Fruit fly (Drosophila melanogaster) whole organism, embryonic: Measurements from ENCODE around the gene CG17230.

Experiments used
- CG10147 ChIP-seq: fragments of 200-800 bp; sonication (Bioruptor generic); optimal IDR thresholded peaks from 2 replicates; lab custom pipeline; 2019; ENCODE audit warnings: missing biosample characterization, mild to moderate bottlenecking, missing genetic modification characterization, moderate library complexity
- CG1024 ChIP-seq: fragments of 200-800 bp; sonication (Bioruptor generic); IDR thresholded peaks from 2 replicates; pipeline ENCODE4 v1.3.6; 2022; ENCODE audit warnings: missing biosample characterization, missing genetic modification characterization
- CG10959 ChIP-seq: fragments of 200-800 bp; sonication (Bioruptor generic); IDR thresholded peaks from 2 replicates; pipeline ENCODE4 v1.3.6; 2022; ENCODE audit warnings: missing biosample characterization, missing genetic modification characterization
- CG11456 ChIP-seq: fragments of 200-800 bp; sonication (Bioruptor generic); IDR thresholded peaks from 3 replicates; pipeline ENCODE4 v1.3.6; 2022; ENCODE audit warnings: missing biosample characterization, missing genetic modification characterization
- CG11560 ChIP-seq: fragments of 200-800 bp; sonication (Bioruptor generic); IDR thresholded peaks from 3 replicates; pipeline ENCODE4 v1.3.6; 2022; ENCODE audit warnings: missing biosample characterization, missing genetic modification characterization
- CG11696 ChIP-seq: fragments of 200-800 bp; sonication (Bioruptor generic); IDR thresholded peaks from 2 replicates; pipeline ENCODE4 v1.3.6; 2022; ENCODE audit warnings: missing biosample characterization, missing genetic modification characterization
- CG11723 ChIP-seq: fragments of 200-800 bp; sonication (Bioruptor generic); optimal IDR thresholded peaks from 2 replicates; lab custom pipeline; 2017; ENCODE audit warnings: missing biosample characterization, mild to moderate bottlenecking, missing genetic modification characterization
- CG12659 ChIP-seq: fragments of 200-800 bp; sonication (Bioruptor generic); optimal IDR thresholded peaks from 3 replicates; lab custom pipeline; 2017; ENCODE audit warnings: mild to moderate bottlenecking, missing biosample characterization, missing genetic modification reagents, missing genetic modification characterization
- CG13296 ChIP-seq: fragments of 200-800 bp; sonication (Bioruptor generic); optimal IDR thresholded peaks from 3 replicates; lab custom pipeline; 2018; ENCODE audit warnings: missing biosample characterization, mild to moderate bottlenecking, missing genetic modification characterization
- CG13894 ChIP-seq: fragments of 200-800 bp; sonication (Bioruptor generic); optimal IDR thresholded peaks from 3 replicates; lab custom pipeline; 2018; ENCODE audit warnings: missing biosample characterization, mild to moderate bottlenecking, missing genetic modification characterization, moderate library complexity
- CG15601 ChIP-seq: fragments of 200-800 bp; sonication (Bioruptor generic); optimal IDR thresholded peaks from 3 replicates; lab custom pipeline; 2019; ENCODE audit warnings: missing biosample characterization, mild to moderate bottlenecking, missing genetic modification characterization, moderate library complexity
- CG17802 ChIP-seq: fragments of 200-800 bp; sonication (Bioruptor generic); optimal IDR thresholded peaks from 2 replicates; lab custom pipeline; 2018; ENCODE audit warnings: missing biosample characterization, mild to moderate bottlenecking, missing genetic modification characterization, moderate library complexity
- CG1792 ChIP-seq: fragments of 200-800 bp; sonication (Bioruptor generic); optimal IDR thresholded peaks from 2 replicates; lab custom pipeline; 2016; ENCODE audit warnings: missing biosample characterization, missing genetic modification characterization
- CG18764 ChIP-seq: fragments of 200-800 bp; sonication (Bioruptor generic); optimal IDR thresholded peaks from 3 replicates; lab custom pipeline; 2016; ENCODE audit warnings: missing biosample characterization, missing genetic modification characterization
- CG2678 ChIP-seq: fragments of 200-800 bp; sonication (Bioruptor generic); optimal IDR thresholded peaks from 3 replicates; lab custom pipeline; 2019; ENCODE audit warnings: missing biosample characterization, mild to moderate bottlenecking, missing genetic modification characterization, moderate library complexity
- CG2875 ChIP-seq: fragments of 200-800 bp; sonication (Bioruptor generic); optimal IDR thresholded peaks from 2 replicates; lab custom pipeline; 2017; ENCODE audit warnings: missing biosample characterization, mild to moderate bottlenecking, missing genetic modification characterization, missing genetic modification reagents
- CG30020 ChIP-seq: fragments of 200-800 bp; optimal IDR thresholded peaks from 2 replicates; lab custom pipeline; 2019; ENCODE audit warnings: missing biosample characterization, mild to moderate bottlenecking, missing genetic modification characterization, moderate library complexity
- CG3065 ChIP-seq: fragments of 200-800 bp; sonication (Bioruptor generic); optimal IDR thresholded peaks from 2 replicates; lab custom pipeline; 2016; ENCODE audit warnings: missing biosample characterization, missing genetic modification characterization
- CG31441 ChIP-seq: fragments of 200-800 bp; sonication (Bioruptor generic); IDR thresholded peaks from 2 replicates; pipeline ENCODE4 v1.3.6; 2022; ENCODE audit warnings: missing biosample characterization, missing genetic modification characterization
- CG3281 ChIP-seq: fragments of 200-800 bp; sonication (Bioruptor generic); optimal IDR thresholded peaks from 3 replicates; lab custom pipeline; 2017; ENCODE audit warnings: missing biosample characterization, mild to moderate bottlenecking, missing genetic modification characterization
- CG33213 ChIP-seq: fragments of 200-800 bp; sonication (Bioruptor generic); optimal IDR thresholded peaks from 3 replicates; lab custom pipeline; 2016; ENCODE audit warnings: missing biosample characterization, missing genetic modification characterization
- CG4404 ChIP-seq: fragments of 200-800 bp; sonication (Bioruptor generic); IDR thresholded peaks from 2 replicates; pipeline ENCODE4 v1.3.6; 2022; ENCODE audit warnings: missing biosample characterization, missing genetic modification characterization
- CG4707 ChIP-seq: fragments of 200-800 bp; sonication (Bioruptor generic); optimal IDR thresholded peaks from 2 replicates; lab custom pipeline; 2018; ENCODE audit warnings: missing biosample characterization, mild to moderate bottlenecking, missing genetic modification characterization, moderate library complexity
- CG4730 ChIP-seq: fragments of 200-800 bp; sonication (Bioruptor generic); IDR thresholded peaks from 2 replicates; pipeline ENCODE4 v1.3.6; 2022; ENCODE audit warnings: missing biosample characterization, missing genetic modification characterization
- CG9932 ChIP-seq: fragments of 200-800 bp; sonication (Bioruptor generic); IDR thresholded peaks from 2 replicates; pipeline ENCODE4 v1.3.6; 2022; ENCODE audit warnings: missing biosample characterization, missing genetic modification characterization
- HLH3B ChIP-seq: fragments of 200-800 bp; sonication (Bioruptor generic); IDR thresholded peaks from 2 replicates; pipeline ENCODE4 v1.3.6; 2022; ENCODE audit warnings: missing biosample characterization, missing genetic modification characterization
- HLH54F ChIP-seq: fragments of 200-800 bp; sonication (Bioruptor generic); optimal IDR thresholded peaks from 3 replicates; lab custom pipeline; 2016; ENCODE audit warnings: missing biosample characterization, missing genetic modification characterization
- Hmx ChIP-seq: fragments of 200-800 bp; sonication (Bioruptor generic); optimal IDR thresholded peaks from 2 replicates; lab custom pipeline; 2016; ENCODE audit warnings: missing biosample characterization, missing genetic modification characterization
- Lhr ChIP-seq: fragments of 200-800 bp; sonication (Bioruptor generic); optimal IDR thresholded peaks from 3 replicates; lab custom pipeline; 2017; ENCODE audit warnings: mild to moderate bottlenecking, missing biosample characterization, missing genetic modification reagents, missing genetic modification characterization
- Lpt ChIP-seq: fragments of >200 bp; optimal IDR thresholded peaks from 2 replicates; lab custom pipeline; 2018; ENCODE audit warnings: missing biosample characterization, missing genetic modification characterization
- MBD-R2 ChIP-seq: fragments of 200-800 bp; sonication (Bioruptor generic); IDR thresholded peaks from 2 replicates; pipeline ENCODE4 v1.3.6; 2022; ENCODE audit warnings: missing biosample characterization, missing genetic modification characterization
- Med ChIP-seq: fragments of 200-800 bp; sonication (Bioruptor generic); peaks from one replicate; lab custom pipeline; 2016; ENCODE audit warnings: missing biosample characterization, missing genetic modification characterization, mild to moderate bottlenecking, inconsistent platforms, moderate library complexity
- Poxn ChIP-seq: fragments of 200-800 bp; sonication (Bioruptor generic); IDR thresholded peaks from 2 replicates; pipeline ENCODE4 v1.3.6; 2022; ENCODE audit warnings: missing biosample characterization, missing genetic modification characterization
- TFAM ChIP-seq: fragments of 200-800 bp; sonication (Bioruptor generic); optimal IDR thresholded peaks from 2 replicates; lab custom pipeline; 2017; ENCODE audit warnings: missing biosample characterization, missing genetic modification characterization, inconsistent platforms
- br ChIP-seq: fragments of >200 bp; optimal IDR thresholded peaks from 2 replicates; lab custom pipeline; 2017
- crc ChIP-seq: fragments of 200-800 bp; sonication (Bioruptor generic); optimal IDR thresholded peaks from 2 replicates; lab custom pipeline; 2016; ENCODE audit warnings: missing biosample characterization, missing genetic modification characterization
- crp ChIP-seq, 2 experiments: fragments of 200-800 bp; sonication (Bioruptor generic); optimal IDR thresholded peaks; 2 replicates in 1 of 2; 3 replicates in 1 of 2; lab custom pipeline; 2017; ENCODE audit warnings: missing biosample characterization in 2 of 2, missing genetic modification characterization in 2 of 2, mild to moderate bottlenecking in 1 of 2, moderate library complexity in 1 of 2
- da ChIP-seq: fragments of 200-800 bp; sonication (Bioruptor generic); optimal IDR thresholded peaks from 2 replicates; lab custom pipeline; 2016; ENCODE audit warnings: missing biosample characterization, missing genetic modification characterization
- gcm ChIP-seq: fragments of 200-800 bp; sonication (Bioruptor generic); optimal IDR thresholded peaks from 2 replicates; lab custom pipeline; 2019; ENCODE audit warnings: missing biosample characterization, mild to moderate bottlenecking, missing genetic modification characterization, moderate library complexity
- ham ChIP-seq: fragments of 200-800 bp; sonication (Bioruptor generic); IDR thresholded peaks from 2 replicates; pipeline ENCODE4 v1.3.6; 2022; ENCODE audit warnings: missing biosample characterization, missing genetic modification characterization
- hb ChIP-seq: fragments of 200-800 bp; sonication (Bioruptor generic); IDR thresholded peaks from 3 replicates; pipeline ENCODE4 v1.3.6; 2022; ENCODE audit warnings: missing biosample characterization, missing genetic modification characterization; ENCODE audit not compliant: partially characterized antibody
- hkb ChIP-seq, 2 experiments: fragments of 200-800 bp in 1 of 2; fragments of >200 bp in 1 of 2; sonication (Bioruptor generic) in 1 of 2; IDR thresholded peaks in 1 of 2; optimal IDR thresholded peaks in 1 of 2; 2 replicates each; pipeline versions ENCODE4 v1.3.6 to Lab custom; 2017 to 2022; ENCODE audit warnings: missing biosample characterization in 1 of 2, missing genetic modification characterization in 1 of 2
- odd ChIP-seq: fragments of 200-800 bp; sonication (Bioruptor generic); optimal IDR thresholded peaks from 2 replicates; lab custom pipeline; 2017; ENCODE audit warnings: missing biosample characterization, mild to moderate bottlenecking, missing genetic modification characterization
- p53 ChIP-seq: fragments of 200-800 bp; sonication (Bioruptor generic); optimal IDR thresholded peaks from 2 replicates; lab custom pipeline; 2016; ENCODE audit warnings: missing biosample characterization, missing genetic modification characterization
- rib ChIP-seq: fragments of 200-800 bp; sonication (Bioruptor generic); IDR thresholded peaks from 2 replicates; pipeline ENCODE4 v1.3.6; 2022; ENCODE audit warnings: missing biosample characterization, missing genetic modification characterization
- run ChIP-seq: fragments of 200-800 bp; sonication (Bioruptor generic); optimal IDR thresholded peaks from 3 replicates; lab custom pipeline; 2018; ENCODE audit warnings: missing biosample characterization, mild to moderate bottlenecking, missing genetic modification characterization
- schlank ChIP-seq: fragments of 200-800 bp; sonication (Bioruptor generic); optimal IDR thresholded peaks from 2 replicates; lab custom pipeline; 2018; ENCODE audit warnings: missing biosample characterization, mild to moderate bottlenecking, missing genetic modification characterization
- sd ChIP-seq: fragments of 200-800 bp; sonication (Bioruptor generic); optimal IDR thresholded peaks from 3 replicates; lab custom pipeline; 2018; ENCODE audit warnings: missing biosample characterization, mild to moderate bottlenecking, missing genetic modification characterization, moderate library complexity
- sima ChIP-seq: fragments of 200-800 bp; sonication (Bioruptor generic); optimal IDR thresholded peaks from 2 replicates; lab custom pipeline; 2016; ENCODE audit warnings: missing biosample characterization, missing genetic modification characterization
- slp2 ChIP-seq: fragments of 200-800 bp; sonication (Bioruptor generic); optimal IDR thresholded peaks from 2 replicates; lab custom pipeline; 2016; ENCODE audit warnings: missing biosample characterization, missing genetic modification characterization
- ssp ChIP-seq: fragments of 200-800 bp; sonication (Bioruptor generic); IDR thresholded peaks from 2 replicates; pipeline ENCODE4 v1.3.6; 2022; ENCODE audit warnings: missing biosample characterization, missing genetic modification characterization
- zf30C ChIP-seq: fragments of 200-800 bp; sonication (Bioruptor generic); optimal IDR thresholded peaks from 3 replicates; lab custom pipeline; 2018; ENCODE audit warnings: missing biosample characterization, mild to moderate bottlenecking, missing genetic modification characterization

CG17230 gene

DNA sequence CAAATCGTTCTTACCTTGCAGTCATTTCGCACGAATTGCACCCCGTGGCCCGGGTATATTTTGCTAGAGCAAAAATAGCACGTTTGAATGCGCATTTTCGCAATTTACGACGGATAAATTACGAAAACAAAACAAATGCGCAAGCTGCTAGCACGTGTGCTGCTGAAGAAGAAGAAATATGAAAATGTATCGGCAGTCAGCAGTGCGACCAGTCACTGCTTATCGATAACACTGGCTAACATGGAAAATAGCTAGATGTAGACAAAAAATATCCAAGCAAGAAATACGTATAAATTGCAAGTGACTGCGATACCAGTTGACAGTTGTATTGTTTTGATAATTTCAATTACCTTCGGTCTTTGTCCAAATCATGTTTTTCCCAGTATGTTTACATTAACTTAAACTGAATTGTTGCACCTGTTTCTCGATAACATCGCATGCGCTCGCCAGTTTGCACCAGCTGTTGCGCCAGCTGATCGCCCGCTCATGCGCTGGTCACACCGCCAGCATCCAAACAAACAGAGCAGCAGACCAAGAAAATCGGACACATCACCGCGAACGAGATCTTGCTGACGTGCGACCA is 6.1 kb upstream of the CG17230 start, which contains the start of the genes RpL24-like and CG5276 (continued):
- TF ChIP-seq CG4404 (GFP tag; lab: Robert Waterston, UW) (no peak), CG3281 (GFP tag; lab: Kevin White, UChicago) (no peak), sd (tag; lab: Kevin White, UChicago) (no peak), hb (GFP tag; lab: Robert Waterston, UW) (no peak), CG11560 (no peak), CG10959 (GFP tag; lab: Robert Waterston, UW) (no peak), CG17802 (tag; lab: Kevin White, UChicago) (peak; percentile 84), CG15601 (no peak), Med (peak; percentile 39), hkb (optimal IDR thresholded peaks at IDR 0.05; lab: Kevin White, UChicago) (peak; percentile 68), hkb (GFP tag; IDR thresholded peaks at IDR 0.05; lab: Robert Waterston, UW) (no peak), HLH54F (GFP tag; lab: Kevin White, UChicago) (no peak), crp (GFP tag; optimal IDR thresholded peaks at IDR 0.05; lab: Kevin White, UChicago) (peak; percentile 99 to 100), CG4730 (GFP tag; lab: Robert Waterston, UW) (no peak), Lhr (peak; percentile 30), da (no peak), gcm (GFP tag; lab: Kevin White, UChicago) (no peak), Lpt (GFP tag; lab: Kevin White, UChicago) (no peak), rib (GFP tag; lab: Robert Waterston, UW) (no peak), run (tag; lab: Kevin White, UChicago) (no peak), CG11696 (GFP tag; lab: Robert Waterston, UW) (no peak), CG2678 (tag; lab: Kevin White, UChicago) (no peak), crc (GFP tag; lab: Kevin White, UChicago) (no peak), TFAM (GFP tag; lab: Kevin White, UChicago) (no peak), ssp (GFP tag; lab: Robert Waterston, UW) (peak; percentile 88), CG13894 (tag; lab: Kevin White, UChicago) (no peak), CG4707 (GFP tag; lab: Kevin White, UChicago) (no peak), Hmx (GFP tag; lab: Kevin White, UChicago) (no peak), schlank (tag; lab: Kevin White, UChicago) (no peak), ham (GFP tag; lab: Robert Waterston, UW) (no peak), slp2 (no peak), CG1792 (no peak), CG10147 (GFP tag; lab: Kevin White, UChicago) (no peak), CG1024 (GFP tag; lab: Robert Waterston, UW) (no peak), br (no peak), CG33213 (GFP tag; lab: Kevin White, UChicago) (no peak), CG13296 (GFP tag; lab: Kevin White, UChicago) (no peak), p53 (no peak), MBD-R2 (GFP tag; lab: Robert Waterston, UW) (peak; percentile 94), CG18764 (GFP tag; lab: Kevin White, UChicago) (no peak), CG2875 (GFP tag; lab: Kevin White, UChicago) (no peak), CG31441 (GFP tag; lab: Robert Waterston, UW) (no peak), CG9932 (no peak), Poxn (GFP tag; lab: Robert Waterston, UW) (no peak), CG30020 (tag; lab: Kevin White, UChicago) (peak; percentile 83), CG12659 (GFP tag; lab: Kevin White, UChicago) (peak; percentile 56), CG11456 (GFP tag; lab: Robert Waterston, UW) (no peak), sima (no peak), CG11723 (GFP tag; lab: Kevin White, UChicago) (no peak), CG3065 (GFP tag; lab: Kevin White, UChicago) (no peak), zf30C (GFP tag; lab: Kevin White, UChicago) (no peak), HLH3B (no peak), odd (no peak)
